Worm (Caenorhabditis elegans): ENCODE measurements around the gene T16G12.1.
A peak's percentile ranks its signal among the peaks of the same experiment; 100 is the strongest.

The T16G12.1 gene

ce11 chrIII:10033213-10033612, 16.4 kb downstream of the T16G12.1 start, which contains the start of gene M04D8.5:
Gene M04D8.5, minus strand, starts transcription at chrIII:10033313.
- TF ChIP-seq pha-4 (tag; optimal IDR thresholded peaks at IDR 0.05) (no peak), nhr-28 (tag; optimal IDR thresholded peaks at IDR 0.05) (no peak), nhr-2 (tag; optimal IDR thresholded peaks at IDR 0.05) (no peak), zip-8 (tag; optimal IDR thresholded peaks at IDR 0.05) (no peak)

- TF ChIP-seq pha-4 (tag; optimal IDR thresholded peaks at IDR 0.05) (no peak), elt-3 (tag; optimal IDR thresholded peaks at IDR 0.05) (no peak), ces-1 (GFP tag; optimal IDR thresholded peaks at IDR 0.05) (no peak), bed-3 (GFP tag; optimal IDR thresholded peaks at IDR 0.05) (no peak), hlh-1 (tag; optimal IDR thresholded peaks at IDR 0.05) (no peak), unc-62 (GFP tag; optimal IDR thresholded peaks at IDR 0.05) (no peak), M03D4.4 (tag; optimal IDR thresholded peaks at IDR 0.05) (no peak), blmp-1 (tag; optimal IDR thresholded peaks at IDR 0.05) (no peak), ceh-39 (tag; optimal IDR thresholded peaks at IDR 0.05) (no peak), lsy-2 (tag; optimal IDR thresholded peaks at IDR 0.05) (no peak), ceh-43 (GFP tag; optimal IDR thresholded peaks at IDR 0.05) (no peak), ztf-11 (tag; optimal IDR thresholded peaks at IDR 0.05) (no peak)
These were observed 19.1 kb downstream of the T16G12.1 start, which contains the start of gene M04D8.4 for ce11 chrIII:10030549-10030948. Gene M04D8.4, minus strand, starts transcription at chrIII:10030649.

DNA sequence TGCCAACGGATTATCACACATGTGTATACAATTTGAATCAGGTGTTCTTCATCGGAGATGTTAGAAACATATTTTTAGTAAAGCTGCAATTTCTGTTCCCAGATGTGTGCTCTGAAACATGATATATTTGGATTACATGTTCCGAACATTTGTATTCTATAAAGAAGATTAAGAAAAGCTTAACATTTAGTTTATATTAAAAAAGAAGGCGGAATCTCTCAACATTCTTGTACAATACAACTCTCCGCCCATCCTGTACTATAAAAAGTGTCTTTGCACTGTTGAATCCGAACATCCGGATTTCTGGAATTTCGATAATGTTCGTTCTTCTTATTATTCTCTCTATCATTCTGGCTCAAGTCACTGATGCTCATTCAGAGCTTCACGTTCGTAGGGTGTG, 21.7 kb downstream of the T16G12.1 start, which contains the start of gene ins-23:
Gene ins-23 (plus strand): TSS at position 301 of the 400 bp plus-strand sequence.
- no peak for TF ChIP-seq flh-1 (GFP tag; optimal IDR thresholded peaks at IDR 0.05)
- no peak for TF ChIP-seq nhr-76 (tag; optimal IDR thresholded peaks at IDR 0.05)
- no peak for TF ChIP-seq mab-5 (tag; optimal IDR thresholded peaks at IDR 0.05)
- no peak for TF ChIP-seq unc-39 (tag; optimal IDR thresholded peaks at IDR 0.05)
- TF ChIP-seq ham-2 (GFP tag; optimal IDR thresholded peaks at IDR 0.05) = no peak
- TF ChIP-seq blmp-1 (tag; optimal IDR thresholded peaks at IDR 0.05) = no peak
- no peak for TF ChIP-seq snpc-4 (tag; optimal IDR thresholded peaks at IDR 0.05)
- TF ChIP-seq ces-1 (GFP tag; optimal IDR thresholded peaks at IDR 0.05) = no peak
- no peak for TF ChIP-seq tbx-8 (GFP tag; optimal IDR thresholded peaks at IDR 0.05)
- no peak for TF ChIP-seq sem-2 (GFP tag; optimal IDR thresholded peaks at IDR 0.05)
- TF ChIP-seq pha-4 (tag; optimal IDR thresholded peaks at IDR 0.05) = no peak
- TF ChIP-seq ceh-83 (GFP tag; optimal IDR thresholded peaks at IDR 0.05) = no peak
- TF ChIP-seq hlh-1 (tag; optimal IDR thresholded peaks at IDR 0.05) = no peak
- TF ChIP-seq nhr-12 (tag; optimal IDR thresholded peaks at IDR 0.05) = no peak
- no peak for TF ChIP-seq zip-8 (tag; optimal IDR thresholded peaks at IDR 0.05)

DNA sequence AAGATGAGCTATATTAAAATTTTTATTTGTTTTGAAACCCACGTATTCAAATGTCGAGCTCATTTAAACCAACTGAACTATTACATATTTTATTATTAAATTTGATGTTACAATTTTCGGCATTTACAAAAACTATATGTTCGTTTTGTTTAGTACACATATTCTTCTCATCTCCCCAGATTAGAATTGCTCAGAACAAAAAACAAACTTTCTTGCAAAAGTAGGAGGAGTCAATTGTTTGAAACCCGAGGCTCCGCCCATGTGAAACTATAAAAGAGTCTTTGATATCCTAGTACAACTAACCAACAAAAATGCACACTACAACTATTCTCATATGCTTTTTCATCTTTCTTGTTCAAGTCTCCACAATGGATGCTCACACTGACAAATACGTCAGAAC, 23.7 kb downstream of the T16G12.1 start, which contains the start of gene ins-22:
Gene ins-22 (plus strand): TSS at position 301 of the 400 bp plus-strand sequence.
- TF ChIP-seq ces-1 (GFP tag; optimal IDR thresholded peaks at IDR 0.05) (no peak), nhr-12 (tag; optimal IDR thresholded peaks at IDR 0.05) (no peak), drap-1 (GFP tag; optimal IDR thresholded peaks at IDR 0.05) (no peak), unc-62 (GFP tag; optimal IDR thresholded peaks at IDR 0.05) (no peak), lin-13 (tag; optimal IDR thresholded peaks at IDR 0.05) (no peak), sptf-1 (tag; optimal IDR thresholded peaks at IDR 0.05) (no peak), bed-3 (GFP tag; optimal IDR thresholded peaks at IDR 0.05) (no peak), unc-39 (tag; optimal IDR thresholded peaks at IDR 0.05) (no peak), lin-32 (GFP tag; optimal IDR thresholded peaks at IDR 0.05) (no peak)

DNA sequence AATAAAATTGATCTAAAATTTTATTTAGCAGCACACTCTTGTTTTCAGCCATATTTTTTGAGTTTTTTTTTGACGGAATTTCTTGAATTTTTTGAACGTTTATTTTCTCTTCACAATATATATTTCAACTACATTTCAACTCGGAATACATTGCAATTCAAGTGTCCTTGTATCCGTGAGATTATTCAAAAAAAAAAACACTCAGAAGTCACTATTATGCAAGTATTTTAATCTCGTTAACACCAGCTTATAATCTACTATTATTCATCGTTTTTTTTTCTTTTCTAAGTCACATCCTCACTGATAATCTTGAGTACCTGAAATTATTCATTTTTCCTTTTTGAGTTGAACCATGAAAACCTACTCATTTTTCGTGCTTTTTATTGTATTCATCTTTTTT, 26.2 kb downstream of the T16G12.1 start, which contains the start of gene ins-21:
Gene ins-21 (plus strand): TSS at position 301 of the 400 bp plus-strand sequence.
- no peak for TF ChIP-seq tbx-8 (GFP tag; optimal IDR thresholded peaks at IDR 0.05)
- TF ChIP-seq unc-120 (tag; optimal IDR thresholded peaks at IDR 0.05; ENCODE audit: poor library complexity, severe bottlenecking) = no peak
- no peak for TF ChIP-seq hlh-1 (tag; optimal IDR thresholded peaks at IDR 0.05)

DNA sequence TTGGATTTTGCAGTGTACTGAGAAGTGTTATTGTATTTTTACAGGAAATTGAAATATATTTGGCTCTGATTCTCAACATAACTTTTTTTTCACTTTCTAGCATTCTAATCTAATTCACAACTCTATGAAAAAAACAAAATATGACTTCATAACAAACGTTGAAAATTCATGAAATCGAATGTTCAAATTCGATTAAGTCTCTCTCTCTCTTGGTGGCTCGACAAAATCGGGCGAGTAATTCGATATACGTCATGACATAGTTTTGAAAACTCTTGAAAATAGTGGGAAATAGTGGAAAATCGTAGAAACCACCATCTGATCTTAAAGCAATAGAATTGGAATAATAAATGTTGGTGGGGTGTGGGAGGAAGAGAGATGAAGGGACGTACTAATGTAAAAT, 31.6 kb downstream of the T16G12.1 start:
- TF ChIP-seq unc-62 (GFP tag; optimal IDR thresholded peaks at IDR 0.05) = no peak
- TF ChIP-seq pha-4 (tag; optimal IDR thresholded peaks at IDR 0.05) = no peak
- peak; percentile 95 for TF ChIP-seq ces-1 (GFP tag; optimal IDR thresholded peaks at IDR 0.05)
- no peak for TF ChIP-seq drap-1 (GFP tag; optimal IDR thresholded peaks at IDR 0.05)
